Worm (Caenorhabditis elegans) whole organism, L2 larva: ENCODE results near the gene F59G1.4.

ENCODE experiments used
- F13H6.1 ChIP-seq: sonication (generic microtip); optimal IDR thresholded peaks from 2 replicates; lab custom pipeline; 2016; ENCODE audit warnings: missing genetic modification characterization, missing compliant biosample characterization
- Y55F3AM.14 ChIP-seq: fragments of 200-800 bp; sonication (Bioruptor generic); optimal IDR thresholded peaks from 2 replicates; lab custom pipeline; 2018; ENCODE audit warnings: mild to moderate bottlenecking, missing genetic modification characterization, missing compliant biosample characterization
- ZK546.5 ChIP-seq: sonication (generic microtip); optimal IDR thresholded peaks from 2 replicates; lab custom pipeline; 2017; ENCODE audit warnings: missing biosample characterization, missing genetic modification characterization
- alr-1 ChIP-seq: fragments of 150-350 bp; optimal IDR thresholded peaks from 2 replicates; lab custom pipeline; 2014; ENCODE audit warnings: missing biosample characterization, missing genetic modification characterization
- ama-1 ChIP-seq: fragments of 150-350 bp; optimal IDR thresholded peaks from 2 replicates; lab custom pipeline; 2018; ENCODE audit warnings: inconsistent platforms
- ceh-16 ChIP-seq: fragments of 150-350 bp; optimal IDR thresholded peaks from 2 replicates; lab custom pipeline; 2014; ENCODE audit warnings: missing biosample characterization, missing genetic modification characterization
- ceh-82 ChIP-seq: fragments of 150-350 bp; optimal IDR thresholded peaks from 2 replicates; lab custom pipeline; 2014; ENCODE audit warnings: missing biosample characterization, missing genetic modification characterization
- crh-2 ChIP-seq: sonication (generic microtip); optimal IDR thresholded peaks from 2 replicates; lab custom pipeline; 2017; ENCODE audit warnings: missing biosample characterization, missing genetic modification characterization
- dmd-4 ChIP-seq: sonication (generic microtip); optimal IDR thresholded peaks from 2 replicates; lab custom pipeline; 2017; ENCODE audit warnings: missing biosample characterization, missing genetic modification characterization
- elt-1 ChIP-seq: fragments of 150-350 bp; optimal IDR thresholded peaks from 2 replicates; lab custom pipeline; 2014; ENCODE audit warnings: missing biosample characterization, missing genetic modification characterization
- elt-3 ChIP-seq: sonication (generic microtip); optimal IDR thresholded peaks from 2 replicates; lab custom pipeline; 2017; ENCODE audit warnings: missing biosample characterization, missing genetic modification characterization
- fos-1 ChIP-seq: fragments of 150-350 bp; optimal IDR thresholded peaks from 2 replicates; lab custom pipeline; 2014; ENCODE audit warnings: missing biosample characterization, missing genetic modification characterization
- lin-11 ChIP-seq: fragments of 150-350 bp; sonication (generic microtip); optimal IDR thresholded peaks from 2 replicates; lab custom pipeline; 2014; ENCODE audit warnings: missing biosample characterization, missing genetic modification characterization, inconsistent platforms, mixed read lengths
- lin-13 ChIP-seq: fragments of 150-350 bp; optimal IDR thresholded peaks from 2 replicates; lab custom pipeline; 2014; ENCODE audit warnings: missing biosample characterization, missing genetic modification reagents, missing genetic modification characterization
- lin-39 ChIP-seq: fragments of 150-350 bp; optimal IDR thresholded peaks from 2 replicates; lab custom pipeline; 2014; ENCODE audit warnings: missing biosample characterization, missing genetic modification reagents, missing genetic modification characterization
- mab-5 ChIP-seq: fragments of 150-350 bp; optimal IDR thresholded peaks from 2 replicates; lab custom pipeline; 2014; ENCODE audit warnings: missing biosample characterization, missing genetic modification characterization
- nhr-10 ChIP-seq: sonication (generic microtip); optimal IDR thresholded peaks from 2 replicates; lab custom pipeline; 2017; ENCODE audit warnings: missing biosample characterization, missing genetic modification characterization
- nhr-11 ChIP-seq: fragments of 150-350 bp; optimal IDR thresholded peaks from 2 replicates; lab custom pipeline; 2014; ENCODE audit warnings: missing biosample characterization, missing genetic modification characterization
- nhr-12 ChIP-seq: fragments of 150-350 bp; optimal IDR thresholded peaks from 2 replicates; lab custom pipeline; 2014; ENCODE audit warnings: missing biosample characterization, missing genetic modification characterization
- nhr-129 ChIP-seq: fragments of 150-350 bp; optimal IDR thresholded peaks from 2 replicates; lab custom pipeline; 2014; ENCODE audit warnings: missing biosample characterization, missing genetic modification characterization
- nhr-21 ChIP-seq: fragments of 150-350 bp; optimal IDR thresholded peaks from 2 replicates; lab custom pipeline; 2014; ENCODE audit warnings: missing biosample characterization, missing genetic modification characterization
- nhr-23 ChIP-seq: fragments of 150-350 bp; optimal IDR thresholded peaks from 2 replicates; lab custom pipeline; 2014; ENCODE audit warnings: missing biosample characterization, missing genetic modification reagents, missing genetic modification characterization
- nhr-237 ChIP-seq: fragments of 150-350 bp; optimal IDR thresholded peaks from 2 replicates; lab custom pipeline; 2014; ENCODE audit warnings: missing biosample characterization, missing genetic modification characterization
- nhr-6 ChIP-seq: fragments of 150-350 bp; optimal IDR thresholded peaks from 2 replicates; lab custom pipeline; 2014; ENCODE audit warnings: missing biosample characterization, missing genetic modification characterization
- peb-1 ChIP-seq: fragments of 150-350 bp; optimal IDR thresholded peaks from 2 replicates; lab custom pipeline; 2014; ENCODE audit warnings: missing biosample characterization, missing genetic modification characterization
- skn-1 ChIP-seq: sonication (generic microtip); optimal IDR thresholded peaks from 2 replicates; lab custom pipeline; 2017; ENCODE audit warnings: missing biosample characterization, missing genetic modification characterization
- sma-9 ChIP-seq, 2 experiments: fragments of 150-350 bp in 1 of 2; sonication (generic microtip) in 1 of 2; optimal IDR thresholded peaks; 2 replicates each; lab custom pipeline; 2014 to 2016; ENCODE audit warnings: missing genetic modification characterization in 2 of 2, mild to moderate bottlenecking in 1 of 2, missing biosample characterization in 1 of 2, missing compliant biosample characterization in 1 of 2, missing genetic modification reagents in 1 of 2, moderate library complexity in 1 of 2
- unc-39 ChIP-seq: fragments of 150-350 bp; optimal IDR thresholded peaks from 2 replicates; lab custom pipeline; 2014; ENCODE audit warnings: missing biosample characterization, missing genetic modification characterization
- unc-55 ChIP-seq: fragments of 150-350 bp; sonication (generic microtip); optimal IDR thresholded peaks from 3 replicates; lab custom pipeline; 2014; ENCODE audit warnings: missing biosample characterization, missing genetic modification reagents, missing genetic modification characterization
- unc-62 ChIP-seq: fragments of 150-350 bp; optimal IDR thresholded peaks from 2 replicates; lab custom pipeline; 2014; ENCODE audit warnings: missing biosample characterization, missing genetic modification reagents, missing genetic modification characterization
- ztf-1 ChIP-seq: fragments of 200-800 bp; sonication (Bioruptor generic); conservative IDR thresholded peaks from 2 replicates; pipeline ENCODE4 v1.3.6; 2022; ENCODE audit warnings: missing genetic modification characterization, missing compliant biosample characterization
- ztf-4 ChIP-seq: fragments of 150-350 bp; optimal IDR thresholded peaks from 2 replicates; lab custom pipeline; 2014; ENCODE audit warnings: missing biosample characterization, missing genetic modification characterization

Gene F59G1.4

DNA sequence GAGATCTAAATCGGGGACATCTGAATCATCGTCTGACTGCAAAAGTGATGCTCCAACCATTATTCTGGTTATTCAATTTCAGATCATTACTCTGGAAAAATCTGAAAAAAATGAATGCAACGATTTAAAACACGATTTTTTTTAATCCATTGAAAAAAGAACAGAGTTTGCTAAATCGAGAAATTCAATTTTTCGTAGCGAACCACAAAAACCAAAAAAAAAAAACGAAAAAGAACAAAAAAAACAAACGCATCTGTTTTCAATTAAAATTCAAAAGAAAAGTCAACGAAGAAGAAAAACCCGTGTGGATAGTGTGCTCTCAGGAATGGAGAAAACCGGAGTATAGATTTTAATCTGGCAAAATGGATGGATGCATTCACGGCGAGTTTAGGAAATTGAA is 37.6 kb upstream of the F59G1.4 start, which contains the start of gene F55C12.4:
Gene F55C12.4 (minus strand): TSS at position 101 of the 400 bp plus-strand sequence.
- TF ChIP-seq fos-1 (no peak), nhr-11 (tag; lab: Kevin White, UChicago) (no peak), crh-2 (tag; lab: Kevin White, UChicago) (no peak), sma-9 (GFP tag; optimal IDR thresholded peaks at IDR 0.05; lab: Kevin White, UChicago) (no peak), sma-9 (tag; optimal IDR thresholded peaks at IDR 0.05; lab: Kevin White, UChicago) (no peak), nhr-23 (tag; lab: Kevin White, UChicago) (no peak), lin-39 (tag; lab: Kevin White, UChicago) (no peak), F13H6.1 (tag; lab: Kevin White, UChicago) (no peak), peb-1 (tag; lab: Kevin White, UChicago) (no peak), nhr-237 (tag; lab: Kevin White, UChicago) (no peak), Y55F3AM.14 (GFP tag; lab: Kevin White, UChicago) (no peak), mab-5 (tag; lab: Kevin White, UChicago) (no peak), skn-1 (tag; lab: Kevin White, UChicago) (no peak), nhr-10 (tag; lab: Kevin White, UChicago) (no peak), dmd-4 (no peak)

DNA sequence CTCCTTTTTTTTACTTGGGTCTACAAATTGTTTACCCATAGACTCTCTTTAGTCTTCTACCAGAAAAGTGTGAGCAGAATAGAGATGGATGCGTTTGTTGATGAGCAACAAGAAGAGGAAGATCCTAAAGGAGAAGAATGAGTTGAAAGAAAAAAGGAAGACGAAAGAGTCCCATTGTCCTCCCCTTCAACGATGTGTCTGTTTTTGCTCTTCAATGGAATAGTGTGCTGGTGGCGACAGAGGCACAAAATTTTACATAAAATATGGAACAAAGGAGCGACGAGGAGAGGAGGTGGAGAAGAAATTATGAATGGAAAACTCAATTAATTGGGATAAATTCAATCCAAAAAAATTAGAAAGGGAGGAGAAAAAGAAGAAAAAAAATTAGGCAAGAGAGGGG is 35.3 kb upstream of the F59G1.4 start:
- no peak for TF ChIP-seq ama-1 (lab: Kevin White, UChicago)
- TF ChIP-seq lin-11: no peak
- TF ChIP-seq ztf-1 (GFP tag; lab: Robert Waterston, UW): no peak
- TF ChIP-seq nhr-12 (tag; lab: Kevin White, UChicago): no peak
- no peak for TF ChIP-seq elt-1 (tag; lab: Kevin White, UChicago)
- TF ChIP-seq nhr-6: no peak
- TF ChIP-seq unc-55 (GFP tag; lab: Kevin White, UChicago): no peak
- TF ChIP-seq mab-5 (tag; lab: Kevin White, UChicago): no peak
- no peak for TF ChIP-seq ceh-82
- TF ChIP-seq sma-9 (GFP tag; optimal IDR thresholded peaks at IDR 0.05; lab: Kevin White, UChicago): no peak
- TF ChIP-seq sma-9 (tag; optimal IDR thresholded peaks at IDR 0.05; lab: Kevin White, UChicago): no peak
- no peak for TF ChIP-seq nhr-237 (tag; lab: Kevin White, UChicago)
- TF ChIP-seq ceh-16 (tag; lab: Kevin White, UChicago): no peak
- TF ChIP-seq unc-39 (tag; lab: Kevin White, UChicago): no peak
- no peak for TF ChIP-seq nhr-129 (tag; lab: Kevin White, UChicago)

DNA sequence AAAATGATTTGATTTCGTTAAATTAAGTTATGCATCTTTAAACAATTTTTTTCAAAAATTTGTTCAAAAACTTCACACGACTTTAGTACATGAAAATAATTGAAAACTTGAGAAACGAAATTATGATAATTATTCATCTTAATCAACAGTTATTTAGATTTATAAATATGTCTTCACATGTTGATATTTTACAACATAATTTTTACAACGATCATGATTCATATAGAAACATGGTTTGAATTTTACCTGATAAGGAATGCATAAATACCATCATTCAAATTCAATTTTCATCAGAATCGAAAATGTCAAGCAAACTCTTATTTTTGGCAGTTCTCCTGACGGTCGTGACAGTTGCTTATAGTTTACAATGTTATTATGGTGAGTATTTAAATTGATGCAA is 32.1 kb upstream of the F59G1.4 start, which contains the start of gene tag-234:
Gene tag-234 (plus strand): TSS at position 301 of the 400 bp plus-strand sequence.
- TF ChIP-seq ztf-4 (tag; lab: Kevin White, UChicago): no peak
- no peak for TF ChIP-seq unc-62 (GFP tag; lab: Kevin White, UChicago)
- peak; percentile 50 for TF ChIP-seq fos-1
- TF ChIP-seq, all 48 proteins: peak for 1

DNA sequence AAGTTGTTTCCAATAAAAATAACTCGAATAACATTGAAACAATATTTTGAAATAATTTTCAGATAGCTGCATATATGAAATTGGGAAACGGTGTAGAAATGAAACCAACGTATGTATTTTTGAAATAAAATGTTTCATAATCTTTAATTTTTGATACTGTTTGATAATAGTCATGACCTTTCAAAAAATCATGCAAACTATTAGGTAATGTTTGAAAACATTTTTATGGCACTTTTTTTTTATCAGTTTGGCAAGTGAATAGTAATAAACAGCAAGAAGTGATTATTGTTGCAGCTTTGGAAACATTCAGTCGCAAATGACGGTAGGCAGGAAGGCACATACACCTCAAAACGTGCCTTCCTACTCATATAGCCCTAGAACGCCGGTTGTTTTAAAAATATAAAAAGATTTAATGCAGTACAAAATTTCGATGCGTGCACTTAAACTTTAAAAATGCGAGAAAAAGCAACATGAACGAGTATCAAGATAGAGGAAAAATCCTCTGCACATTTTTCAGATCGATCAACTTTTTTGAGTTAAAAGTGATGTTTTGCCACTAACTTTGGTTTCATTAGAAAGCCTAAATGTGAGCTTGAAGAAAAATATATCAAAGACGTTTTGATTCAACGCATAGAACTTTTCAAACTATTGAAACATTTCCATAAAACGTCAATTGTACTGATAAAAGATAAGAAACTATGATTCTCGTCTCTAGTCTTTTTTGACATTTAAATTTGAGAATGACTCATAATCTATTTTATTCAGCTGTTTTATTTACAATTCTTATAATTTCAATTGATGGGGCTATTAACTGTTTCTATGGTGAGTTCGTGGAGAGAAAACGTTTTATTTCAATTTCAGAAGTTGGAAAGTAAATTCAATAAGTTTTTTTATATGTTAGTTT is 30.3 kb upstream of the F59G1.4 start, which contains the start of gene F55C12.19:
Gene F55C12.19 (plus strand): TSS at position 735 of the 904 bp plus-strand sequence.
- peak; percentile 89 for TF ChIP-seq fos-1
- TF ChIP-seq nhr-6: no peak

DNA sequence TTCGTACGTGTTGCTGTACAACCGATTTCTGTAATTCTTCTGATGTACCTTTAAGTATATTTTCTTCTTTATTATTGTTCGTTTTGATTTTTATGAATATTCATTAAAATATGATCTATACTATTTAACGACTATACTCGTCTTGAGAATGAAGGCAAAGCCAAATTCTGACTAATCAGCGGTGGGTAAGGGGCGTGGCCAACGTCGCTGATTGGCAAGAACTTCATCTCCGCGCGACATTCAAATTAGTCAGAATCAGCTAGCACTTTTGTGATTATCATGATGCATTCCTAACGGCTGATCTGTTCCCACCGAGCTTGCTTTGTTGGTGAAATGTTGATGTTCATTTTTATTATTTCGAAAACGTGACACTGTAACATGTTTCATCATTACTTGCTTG is 29.1 kb upstream of the F59G1.4 start:
- TF ChIP-seq ztf-1 (GFP tag; lab: Robert Waterston, UW) (no peak), unc-39 (tag; lab: Kevin White, UChicago) (no peak), lin-13 (GFP tag; lab: Kevin White, UChicago) (no peak), nhr-21 (no peak), nhr-11 (tag; lab: Kevin White, UChicago) (no peak), ZK546.5 (no peak), nhr-129 (tag; lab: Kevin White, UChicago) (no peak), alr-1 (no peak), elt-3 (tag; lab: Kevin White, UChicago) (no peak)
